Fruit fly (Drosophila melanogaster) whole organism, embryonic: ENCODE measurements around the gene Liprin-alpha.

Experiments used
- Adf1 ChIP-seq: fragments of 200-800 bp; sonication (Bioruptor generic); IDR thresholded peaks from 2 replicates; pipeline ENCODE4 v1.3.6; 2022; ENCODE audit warnings: missing biosample characterization, missing genetic modification characterization
- CG10274 ChIP-seq: fragments of 200-800 bp; sonication (Bioruptor generic); optimal IDR thresholded peaks from 3 replicates; lab custom pipeline; 2017; ENCODE audit warnings: missing biosample characterization, mild to moderate bottlenecking, missing genetic modification characterization
- CG11093 ChIP-seq: fragments of 200-800 bp; sonication (Bioruptor generic); IDR thresholded peaks from 3 replicates; pipeline ENCODE4 v1.3.6; 2022; ENCODE audit warnings: missing biosample characterization, missing genetic modification characterization
- CG1233 ChIP-seq: fragments of 200-800 bp; sonication (Bioruptor generic); optimal IDR thresholded peaks from 4 replicates; lab custom pipeline; 2018; ENCODE audit warnings: missing biosample characterization, mild to moderate bottlenecking, missing genetic modification characterization
- CG12769 ChIP-seq: fragments of 200-800 bp; sonication (Bioruptor generic); optimal IDR thresholded peaks from 2 replicates; lab custom pipeline; 2019; ENCODE audit warnings: missing biosample characterization, mild to moderate bottlenecking, missing genetic modification characterization, moderate library complexity
- CG13775 ChIP-seq: fragments of 200-800 bp; sonication (Bioruptor generic); optimal IDR thresholded peaks from 3 replicates; lab custom pipeline; 2017; ENCODE audit warnings: missing biosample characterization, mild to moderate bottlenecking, missing genetic modification characterization
- CG14014 ChIP-seq: fragments of 200-800 bp; sonication (Bioruptor generic); IDR thresholded peaks from 2 replicates; pipeline ENCODE4 v1.3.6; 2022; ENCODE audit warnings: missing biosample characterization, missing genetic modification characterization
- CG1603 ChIP-seq: fragments of 200-800 bp; sonication (Bioruptor generic); optimal IDR thresholded peaks from 2 replicates; lab custom pipeline; 2019; ENCODE audit warnings: missing biosample characterization, mild to moderate bottlenecking, missing genetic modification characterization, moderate library complexity
- CG18011 ChIP-seq: fragments of 200-800 bp; sonication (Bioruptor generic); optimal IDR thresholded peaks from 2 replicates; lab custom pipeline; 2017; ENCODE audit warnings: missing biosample characterization, missing genetic modification characterization, mild to moderate bottlenecking, moderate library complexity, missing genotype
- CG18262 ChIP-seq: fragments of 200-800 bp; optimal IDR thresholded peaks from 3 replicates; lab custom pipeline; 2019; ENCODE audit warnings: missing biosample characterization, mild to moderate bottlenecking, missing genetic modification characterization, moderate library complexity
- CG1832 ChIP-seq: fragments of 200-800 bp; sonication (Bioruptor generic); optimal IDR thresholded peaks from 2 replicates; lab custom pipeline; 2017; ENCODE audit warnings: missing biosample characterization, mild to moderate bottlenecking, missing genetic modification characterization, inconsistent platforms
- CG30403 ChIP-seq: fragments of 200-800 bp; sonication (Bioruptor generic); optimal IDR thresholded peaks from 3 replicates; lab custom pipeline; 2016; ENCODE audit warnings: missing biosample characterization, missing genetic modification characterization
- CG5180 ChIP-seq: fragments of 200-800 bp; sonication (Bioruptor generic); optimal IDR thresholded peaks from 3 replicates; lab custom pipeline; 2017; ENCODE audit warnings: missing biosample characterization, missing genetic modification characterization, mild to moderate bottlenecking, moderate library complexity, missing genetic modification reagents
- CG6175 ChIP-seq: fragments of 200-800 bp; sonication (Bioruptor generic); IDR thresholded peaks from 3 replicates; pipeline ENCODE4 v1.3.6; 2022; ENCODE audit warnings: missing biosample characterization, missing genetic modification characterization
- CG6813 ChIP-seq: fragments of 200-800 bp; sonication (Bioruptor generic); optimal IDR thresholded peaks from 2 replicates; lab custom pipeline; 2017; ENCODE audit warnings: missing biosample characterization, missing genetic modification characterization, mild to moderate bottlenecking, moderate library complexity, missing genetic modification reagents
- CG8359 ChIP-seq: fragments of 200-800 bp; sonication (Bioruptor generic); optimal IDR thresholded peaks from 2 replicates; lab custom pipeline; 2017; ENCODE audit warnings: missing biosample characterization, mild to moderate bottlenecking, missing genetic modification characterization, borderline replicate concordance
- CG9932 ChIP-seq: fragments of 200-800 bp; sonication (Bioruptor generic); IDR thresholded peaks from 2 replicates; pipeline ENCODE4 v1.3.6; 2022; ENCODE audit warnings: missing biosample characterization, missing genetic modification characterization
- Drgx ChIP-seq: fragments of 200-800 bp; sonication (Bioruptor generic); IDR thresholded peaks from 2 replicates; pipeline ENCODE4 v1.3.6; 2022; ENCODE audit warnings: missing biosample characterization, missing genetic modification characterization
- H2.0 ChIP-seq: fragments of 200-800 bp; sonication (Bioruptor generic); IDR thresholded peaks from 2 replicates; pipeline ENCODE4 v1.3.6; 2022; ENCODE audit warnings: missing biosample characterization, missing genetic modification characterization
- Hr51 ChIP-seq, 2 experiments: fragments of 200-800 bp; sonication (Bioruptor generic); optimal IDR thresholded peaks; 2 replicates in 1 of 2; 3 replicates in 1 of 2; lab custom pipeline; 2016 to 2018; ENCODE audit warnings: missing biosample characterization in 2 of 2, missing genetic modification characterization in 2 of 2, mild to moderate bottlenecking in 1 of 2, moderate library complexity in 1 of 2
- Myb ChIP-seq: fragments of 200-800 bp; sonication (Bioruptor generic); optimal IDR thresholded peaks from 2 replicates; lab custom pipeline; 2016; ENCODE audit warnings: missing biosample characterization, missing genetic modification characterization
- Pdp1 ChIP-seq, 2 experiments: fragments of 200-800 bp; sonication (Bioruptor generic); optimal IDR thresholded peaks; 3 replicates each; lab custom pipeline; 2016; ENCODE audit warnings: missing biosample characterization in 2 of 2, missing genetic modification characterization in 2 of 2, mild to moderate bottlenecking in 1 of 2, moderate library complexity in 1 of 2
- Rx ChIP-seq: fragments of 200-800 bp; sonication (Bioruptor generic); IDR thresholded peaks from 2 replicates; pipeline ENCODE4 v1.3.6; 2022; ENCODE audit warnings: missing biosample characterization, missing genetic modification characterization
- Vsx1 ChIP-seq: fragments of 200-800 bp; sonication (Bioruptor generic); optimal IDR thresholded peaks from 2 replicates; lab custom pipeline; 2017; ENCODE audit warnings: missing biosample characterization, mild to moderate bottlenecking, missing genetic modification characterization, missing genetic modification reagents
- ab ChIP-seq: fragments of 200-800 bp; sonication (Bioruptor generic); optimal IDR thresholded peaks from 2 replicates; lab custom pipeline; 2016; ENCODE audit warnings: missing biosample characterization, missing genetic modification characterization
- chinmo ChIP-seq: fragments of 200-800 bp; sonication (Bioruptor generic); IDR thresholded peaks from 4 replicates; pipeline ENCODE4 v1.3.6; 2022; ENCODE audit warnings: missing biosample characterization, missing genetic modification characterization; ENCODE audit not compliant: partially characterized antibody
- dmrt99B ChIP-seq: fragments of 200-800 bp; sonication (Bioruptor generic); optimal IDR thresholded peaks from 2 replicates; lab custom pipeline; 2018; ENCODE audit warnings: missing biosample characterization, mild to moderate bottlenecking, missing genetic modification characterization, moderate library complexity
- ewg ChIP-seq: fragments of 200-800 bp; sonication (Bioruptor generic); optimal IDR thresholded peaks from 3 replicates; lab custom pipeline; 2017; ENCODE audit warnings: mild to moderate bottlenecking, missing biosample characterization, missing genetic modification reagents, missing genetic modification characterization
- gem ChIP-seq: fragments of 200-800 bp; sonication (Bioruptor generic); optimal IDR thresholded peaks from 2 replicates; lab custom pipeline; 2019; ENCODE audit warnings: missing biosample characterization, mild to moderate bottlenecking, missing genetic modification characterization, moderate library complexity
- knrl ChIP-seq: fragments of 200-800 bp; sonication (Bioruptor generic); IDR thresholded peaks from 3 replicates; pipeline ENCODE4 v1.3.6; 2022; ENCODE audit warnings: missing biosample characterization, missing genetic modification characterization; ENCODE audit not compliant: partially characterized antibody
- otp ChIP-seq: fragments of 200-800 bp; sonication (Bioruptor generic); IDR thresholded peaks from 3 replicates; pipeline ENCODE4, ENCODE4 v1.3.6; 2022; ENCODE audit warnings: missing biosample characterization, missing genetic modification characterization
- pita ChIP-seq: fragments of 200-800 bp; sonication (Bioruptor generic); optimal IDR thresholded peaks from 2 replicates; lab custom pipeline; 2017; ENCODE audit warnings: missing biosample characterization, mild to moderate bottlenecking, missing genetic modification characterization
- row ChIP-seq: fragments of 200-800 bp; sonication (Bioruptor generic); IDR thresholded peaks from 3 replicates; pipeline ENCODE4 v1.3.6; 2022; ENCODE audit warnings: missing biosample characterization, missing genetic modification characterization
- sd ChIP-seq: fragments of 200-800 bp; sonication (Bioruptor generic); optimal IDR thresholded peaks from 3 replicates; lab custom pipeline; 2018; ENCODE audit warnings: missing biosample characterization, mild to moderate bottlenecking, missing genetic modification characterization, moderate library complexity
- sisA ChIP-seq: fragments of 200-800 bp; sonication (Bioruptor generic); IDR thresholded peaks from 2 replicates; pipeline ENCODE4 v1.3.6; 2022; ENCODE audit warnings: missing biosample characterization, missing genetic modification characterization
- sna ChIP-seq: fragments of 200-800 bp; sonication (Bioruptor generic); IDR thresholded peaks from 2 replicates; pipeline ENCODE4 v1.3.6; 2022; ENCODE audit warnings: missing biosample characterization, missing genetic modification characterization; ENCODE audit not compliant: partially characterized antibody
- sr ChIP-seq: fragments of 200-800 bp; sonication (Bioruptor generic); IDR thresholded peaks from 3 replicates; pipeline ENCODE4 v1.3.6; 2022; ENCODE audit warnings: missing biosample characterization, missing genetic modification characterization
- zfh1 ChIP-seq: fragments of 200-800 bp; sonication (Bioruptor generic); IDR thresholded peaks from 3 replicates; pipeline ENCODE4 v1.3.6; 2022; ENCODE audit warnings: missing biosample characterization, missing genetic modification characterization

Liprin-alpha gene

dm6 chr2L:6701409-6702199, 22.1 kb upstream of the Liprin-alpha start (continued):
- 0 out of 3 replicates have a peak, but pooled peaks have one; percentile 14 for TF ChIP-seq zfh1 (GFP tag; lab: Robert Waterston, UW)
- TF ChIP-seq row, result 0 out of 3 replicates have a peak, but pooled peaks have one; percentile 28
- TF ChIP-seq CG1603 (tag; lab: Kevin White, UChicago), result peak; percentile 50
- no peak for TF ChIP-seq Vsx1
- TF ChIP-seq Rx (GFP tag; lab: Robert Waterston, UW), result 0 out of 2 replicates have a peak, but pooled peaks have one; percentile 14
- peak in 1 of 2 experiments; percentile 4 for TF ChIP-seq Hr51 (GFP tag; optimal IDR thresholded peaks at IDR 0.05; lab: Kevin White, UChicago)
- no peak for TF ChIP-seq Myb (GFP tag; lab: Kevin White, UChicago)
- TF ChIP-seq CG1233 (GFP tag; lab: Kevin White, UChicago), result no peak
- no peak for TF ChIP-seq CG10274 (GFP tag; lab: Kevin White, UChicago)
- peak in 1 of 2 experiments; percentile 66 for TF ChIP-seq Pdp1 (GFP tag; optimal IDR thresholded peaks at IDR 0.05; lab: Kevin White, UChicago)
- no peak for TF ChIP-seq CG6813 (GFP tag; lab: Kevin White, UChicago)
- no peak for TF ChIP-seq ewg
- TF ChIP-seq gem (tag; lab: Kevin White, UChicago), result peak; percentile 37
- TF ChIP-seq CG18262 (tag; lab: Kevin White, UChicago), result peak; percentile 13
- no peak for TF ChIP-seq CG13775 (GFP tag; lab: Kevin White, UChicago)
- TF ChIP-seq CG30403 (GFP tag; lab: Kevin White, UChicago), result no peak
- TF ChIP-seq dmrt99B (tag; lab: Kevin White, UChicago), result peak; percentile 42
- no peak for TF ChIP-seq CG1832
- peak; percentile 54 for TF ChIP-seq sd (tag; lab: Kevin White, UChicago)
- TF ChIP-seq, all 482 proteins: peak for 32

- TF ChIP-seq sna (GFP tag; lab: Robert Waterston, UW), result 0 out of 2 replicates have a peak, but pooled peaks have one; percentile 15
- peak; percentile 22 for TF ChIP-seq ewg
- TF ChIP-seq CG6175, result 0 out of 3 replicates have a peak, but pooled peaks have one; percentile 26
- peak; percentile 16 for TF ChIP-seq CG12769 (tag; lab: Kevin White, UChicago)
- TF ChIP-seq Drgx (GFP tag; lab: Robert Waterston, UW), result no peak
- no peak for TF ChIP-seq ab
- TF ChIP-seq H2.0 (GFP tag; lab: Robert Waterston, UW), result peak; percentile 28; the same call in 1 of the 2 replicates
- 0 out of 2 replicates have a peak, but pooled peaks have one; percentile 13 for TF ChIP-seq CG9932 (GFP tag; lab: Robert Waterston, UW)
- TF ChIP-seq knrl (GFP tag; lab: Robert Waterston, UW), result 0 out of 3 replicates have a peak, but pooled peaks have one; percentile 15
- TF ChIP-seq CG5180 (GFP tag; lab: Kevin White, UChicago), result peak; percentile 79
- peak; percentile 5; the same call in 1 of the 2 replicates for TF ChIP-seq CG14014 (GFP tag; lab: Robert Waterston, UW)
- 0 out of 4 replicates have a peak, but pooled peaks have one; percentile 48 for TF ChIP-seq chinmo (GFP tag; lab: Robert Waterston, UW)
- peak; percentile 67; the same call in 1 of the 2 replicates for TF ChIP-seq Adf1 (GFP tag; lab: Robert Waterston, UW)
- TF ChIP-seq CG18011 (GFP tag; lab: Kevin White, UChicago), result no peak
- no peak for TF ChIP-seq pita (GFP tag; lab: Kevin White, UChicago)
- TF ChIP-seq sisA (GFP tag; lab: Robert Waterston, UW), result no peak
- TF ChIP-seq otp (GFP tag; lab: Robert Waterston, UW), result 0 out of 3 replicates have a peak, but pooled peaks have one; percentile 6
- peak; percentile 37; the same call in 1 of the 3 replicates for TF ChIP-seq sr (GFP tag; lab: Robert Waterston, UW)
- no peak for TF ChIP-seq CG11093 (GFP tag; lab: Robert Waterston, UW)
- peak; percentile 99 for TF ChIP-seq CG8359 (GFP tag; lab: Kevin White, UChicago)
Measured at dm6 chr2L:6705081-6705480, 18.6 kb upstream of the Liprin-alpha start.
